Worm (Caenorhabditis elegans): Measurements from ENCODE around the gene srsx-9.

- TF ChIP-seq ets-4 (GFP tag; optimal IDR thresholded peaks at IDR 0.05) (no peak), akir-1 (GFP tag; optimal IDR thresholded peaks at IDR 0.05) (no peak), F57A8.1 (GFP tag; optimal IDR thresholded peaks at IDR 0.05) (no peak), ztf-22 (GFP tag; optimal IDR thresholded peaks at IDR 0.05) (no peak), attf-5 (GFP tag; optimal IDR thresholded peaks at IDR 0.05) (no peak), nhr-80 (tag; optimal IDR thresholded peaks at IDR 0.05) (no peak), xnd-1 (tag; optimal IDR thresholded peaks at IDR 0.05) (no peak), pha-4 (tag; optimal IDR thresholded peaks at IDR 0.05) (no peak), tbx-9 (tag; optimal IDR thresholded peaks at IDR 0.05; ENCODE audit: borderline replicate concordance) (no peak)
Measured at ce11 chrV:4964020-4964635, 8.7 kb downstream of the srsx-9 start.
